Fruit fly (Drosophila melanogaster) S2 (cell line): ENCODE results near the gene lbl.

Experiments used
- CG8478 ChIP-seq: fragments of >200 bp; optimal IDR thresholded peaks from 2 replicates; lab custom pipeline; 2018
- CTCF ChIP-seq, 2 experiments: fragments of >200 bp; optimal IDR thresholded peaks; 2 replicates each; lab custom pipeline; 2018

lbl gene

dm6 chr3R:21386132-21386531, 47.8 kb downstream of the lbl start:
- TF ChIP-seq CG8478 (lab: Kevin White, UChicago) (no peak), CTCF (optimal IDR thresholded peaks at IDR 0.05; lab: Kevin White, UChicago) (peak; percentile 52 to 78)

- no peak for TF ChIP-seq CTCF (optimal IDR thresholded peaks at IDR 0.05; lab: Kevin White, UChicago)
- TF ChIP-seq CG8478 (lab: Kevin White, UChicago) = no peak
Measured at dm6 chr3R:21379927-21380326, 54.0 kb downstream of the lbl start.

- no peak for TF ChIP-seq CG8478 (lab: Kevin White, UChicago)
- TF ChIP-seq CTCF (optimal IDR thresholded peaks at IDR 0.05; lab: Kevin White, UChicago) = no peak
Measured at dm6 chr3R:21378595-21378994, 55.3 kb downstream of the lbl start, which contains the start of gene tin. Gene tin (plus strand): TSS chr3R:21378977.

- TF ChIP-seq CTCF (optimal IDR thresholded peaks at IDR 0.05; lab: Kevin White, UChicago) (peak in 1 of 2 experiments; percentile 18), CG8478 (lab: Kevin White, UChicago) (no peak)
Measured at dm6 chr3R:21376859-21377607, 56.9 kb downstream of the lbl start.

dm6 chr3R:21376331-21376761, 57.6 kb downstream of the lbl start:
- TF ChIP-seq CG8478 (lab: Kevin White, UChicago) = no peak
- peak in 1 of 2 experiments; percentile 33 for TF ChIP-seq CTCF (optimal IDR thresholded peaks at IDR 0.05; lab: Kevin White, UChicago)

dm6 chr3R:21373403-21374326, 60.3 kb downstream of the lbl start:
- peak in 1 of 2 experiments; percentile 45 for TF ChIP-seq CTCF (optimal IDR thresholded peaks at IDR 0.05; lab: Kevin White, UChicago)
- no peak for TF ChIP-seq CG8478 (lab: Kevin White, UChicago)

- TF ChIP-seq CTCF (optimal IDR thresholded peaks at IDR 0.05; lab: Kevin White, UChicago) (no peak), CG8478 (lab: Kevin White, UChicago) (no peak)
Measured at dm6 chr3R:21368444-21368843, 65.5 kb downstream of the lbl start.

- TF ChIP-seq CG8478 (lab: Kevin White, UChicago) = no peak
- no peak for TF ChIP-seq CTCF (optimal IDR thresholded peaks at IDR 0.05; lab: Kevin White, UChicago)
Measured at dm6 chr3R:21365262-21365661, 68.7 kb downstream of the lbl start.

- TF ChIP-seq CG8478 (lab: Kevin White, UChicago) (no peak), CTCF (optimal IDR thresholded peaks at IDR 0.05; lab: Kevin White, UChicago) (no peak)
Measured at dm6 chr3R:21360192-21360535, 73.8 kb downstream of the lbl start.
